Fruit fly (Drosophila melanogaster): ENCODE results near the gene CG42724.
A peak's percentile ranks its signal among the peaks of the same experiment; 100 is the strongest.

Gene CG42724

DNA sequence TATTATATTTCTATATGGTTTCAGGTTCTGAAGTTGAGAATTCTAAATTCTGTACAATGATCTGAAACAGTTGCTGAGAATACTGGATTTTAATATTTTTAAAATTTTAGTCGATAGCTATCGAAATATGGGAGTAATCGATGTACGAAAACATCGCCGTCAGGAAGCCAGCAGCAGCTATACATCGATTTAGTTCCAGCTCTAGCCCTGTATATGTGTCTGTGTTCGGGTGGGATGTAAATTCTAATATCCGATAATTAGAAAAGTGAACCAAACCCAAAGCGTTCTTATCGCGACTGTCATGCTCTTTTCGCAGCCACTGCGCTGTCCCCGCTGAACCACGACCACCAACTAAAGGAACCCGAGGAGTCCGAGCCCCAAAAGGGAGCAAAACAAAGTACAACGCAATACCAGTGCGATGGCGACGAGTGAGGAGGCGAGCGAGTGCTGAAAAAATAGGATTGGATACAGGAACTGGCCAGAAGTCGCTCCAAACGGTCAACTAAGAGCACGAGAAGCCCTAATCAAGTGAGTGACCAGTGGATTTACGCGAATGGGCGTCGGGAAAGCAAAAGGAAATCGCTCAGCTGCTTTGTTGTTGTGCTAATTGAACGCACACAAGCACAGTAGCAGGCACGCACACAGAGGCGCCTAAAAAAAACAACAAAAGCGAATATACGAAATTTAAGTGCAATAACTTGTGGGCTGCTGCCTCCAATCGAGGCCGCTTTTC, 14.8 kb upstream of the CG42724 start, which contains the start of gene gzl (continued):
- TF ChIP-seq slbo (GFP tag; IDR thresholded peaks at IDR 0.05), result peak; percentile 13; the same call in 1 of the 2 replicates

DNA sequence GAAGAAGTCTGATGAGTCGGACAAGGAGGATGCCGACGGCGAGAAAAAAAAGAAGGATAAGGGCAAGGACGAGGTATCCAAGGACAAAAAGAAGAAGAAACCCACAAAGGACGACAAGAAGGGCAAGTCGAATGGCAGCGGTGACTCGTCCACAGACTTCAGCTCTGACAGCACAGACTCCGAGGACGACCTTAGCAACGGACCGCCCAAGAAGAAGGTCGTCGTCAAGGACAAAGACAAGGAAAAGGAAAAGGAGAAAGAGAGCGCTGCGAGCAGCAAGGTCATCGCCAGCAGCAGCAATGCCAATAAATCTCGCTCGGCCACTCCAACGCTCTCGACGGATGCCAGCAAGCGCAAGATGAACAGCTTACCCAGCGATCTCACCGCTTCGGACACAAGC, 13.7 kb upstream of the CG42724 start:
- TF ChIP-seq CG2199 (GFP tag; IDR thresholded peaks at IDR 0.05) (no peak), ci (GFP tag; IDR thresholded peaks at IDR 0.05) (0 out of 3 replicates have a peak, but pooled peaks have one; percentile 16), esg (GFP tag; conservative IDR thresholded peaks at IDR 0.05) (no peak), CG17612 (GFP tag; IDR thresholded peaks at IDR 0.05) (no peak), Sox102F (GFP tag; optimal IDR thresholded peaks at IDR 0.05) (no peak), Trl (optimal IDR thresholded peaks at IDR 0.05) (no peak), Trl (GFP tag; optimal IDR thresholded peaks at IDR 0.05) (no peak), CG16815 (GFP tag; optimal IDR thresholded peaks at IDR 0.05) (no peak), Nf-YC (tag; optimal IDR thresholded peaks at IDR 0.05) (no peak), CG1233 (GFP tag; optimal IDR thresholded peaks at IDR 0.05) (no peak), nmo (GFP tag; optimal IDR thresholded peaks at IDR 0.05) (no peak), Ets65A (GFP tag) (peak; percentile 93)

DNA sequence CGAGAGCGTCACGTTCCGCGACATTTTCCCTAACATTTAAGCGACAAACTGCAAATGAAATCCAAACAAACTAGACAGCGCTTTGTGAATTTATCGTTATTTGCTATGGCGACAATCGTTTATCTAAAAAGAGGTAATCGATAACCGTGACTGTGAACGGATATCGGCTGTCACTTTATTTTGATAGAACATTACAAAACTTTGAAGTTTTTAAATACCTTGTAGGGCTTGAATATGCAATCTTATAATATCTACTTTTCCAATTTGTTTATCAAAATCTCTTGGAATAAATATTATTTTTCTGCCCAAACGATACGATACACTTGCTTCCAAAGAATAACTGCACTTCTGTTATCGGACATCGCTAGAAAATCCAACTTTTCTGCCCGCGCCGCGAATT, 12.0 kb upstream of the CG42724 start, which contains the start of the genes CG1024 and TfIIFalpha:
Gene CG1024, minus strand, starts transcription at position 200 of the 400 bp plus-strand sequence.
Gene TfIIFalpha, plus strand, starts transcription at position 339 of the 400 bp plus-strand sequence.
- TF ChIP-seq Vsx1 (GFP tag; optimal IDR thresholded peaks at IDR 0.05) (no peak), CG9437 (GFP tag; optimal IDR thresholded peaks at IDR 0.05) (no peak), HmgZ (tag; optimal IDR thresholded peaks at IDR 0.05) (peak; percentile 44), CG8290 (GFP tag; optimal IDR thresholded peaks at IDR 0.05) (no peak), CG8290 (tag; optimal IDR thresholded peaks at IDR 0.05) (no peak), CG3407 (GFP tag; optimal IDR thresholded peaks at IDR 0.05) (no peak), B-H1 (GFP tag; IDR thresholded peaks at IDR 0.05) (no peak), CG9215 (GFP tag; IDR thresholded peaks at IDR 0.05) (no peak), E2f2 (GFP tag; IDR thresholded peaks at IDR 0.05) (peak; percentile 64), Max (GFP tag; optimal IDR thresholded peaks at IDR 0.05) (peak; percentile 7), HHEX (GFP tag; optimal IDR thresholded peaks at IDR 0.05) (no peak), BEAF-32 (GFP tag; optimal IDR thresholded peaks at IDR 0.05) (peak; percentile 85), CG11560 (tag; IDR thresholded peaks at IDR 0.05) (no peak), CG2116 (GFP tag; optimal IDR thresholded peaks at IDR 0.05) (peak; percentile 90), CG3065 (GFP tag; optimal IDR thresholded peaks at IDR 0.05) (no peak), trh (GFP tag; optimal IDR thresholded peaks at IDR 0.05) (no peak), Ets97D (GFP tag; optimal IDR thresholded peaks at IDR 0.05) (peak; percentile 38), Dp (GFP tag; optimal IDR thresholded peaks at IDR 0.05) (peak; percentile 55), Mes4 (GFP tag; optimal IDR thresholded peaks at IDR 0.05) (no peak), CG6689 (GFP tag; IDR thresholded peaks at IDR 0.05) (no peak), CG42726 (GFP tag; IDR thresholded peaks at IDR 0.05; ENCODE audit: partially characterized antibody) (peak; percentile 4; the same call in 1 of the 2 replicates), MBD-R2 (GFP tag; IDR thresholded peaks at IDR 0.05) (peak; percentile 73), Hr3 (GFP tag; optimal IDR thresholded peaks at IDR 0.05) (no peak), CG6683 (GFP tag; optimal IDR thresholded peaks at IDR 0.05) (no peak), CG8944 (GFP tag; optimal IDR thresholded peaks at IDR 0.05) (no peak), CG30431 (GFP tag; optimal IDR thresholded peaks at IDR 0.05) (no peak), pzg (GFP tag; optimal IDR thresholded peaks at IDR 0.05) (peak; percentile 52), CHES-1-like (GFP tag; optimal IDR thresholded peaks at IDR 0.05) (peak; percentile 21), sna (GFP tag; IDR thresholded peaks at IDR 0.05; ENCODE audit: partially characterized antibody) (peak; percentile 90), NK7.1 (GFP tag; optimal IDR thresholded peaks at IDR 0.05) (no peak), knrl (GFP tag; IDR thresholded peaks at IDR 0.05; ENCODE audit: partially characterized antibody) (peak; percentile 81), CG3995 (GFP tag; optimal IDR thresholded peaks at IDR 0.05) (peak; percentile 98), CoRest (tag; optimal IDR thresholded peaks at IDR 0.05) (peak; percentile 24), Nf-YC (tag; optimal IDR thresholded peaks at IDR 0.05) (peak; percentile 38), CG2129 (GFP tag; IDR thresholded peaks at IDR 0.05; ENCODE audit: partially characterized antibody) (peak; percentile 79), CG6765 (GFP tag; optimal IDR thresholded peaks at IDR 0.05) (no peak)
